Fruit fly (Drosophila melanogaster) whole organism, embryonic: Measurements from ENCODE around the gene Ret.

Experiments
- Antp ChIP-seq: fragments of 200-800 bp; sonication (Bioruptor generic); optimal IDR thresholded peaks from 3 replicates; lab custom pipeline; 2016; ENCODE audit warnings: missing biosample characterization, missing genetic modification characterization
- Atf-2 ChIP-seq: fragments of 200-800 bp; sonication (Bioruptor generic); optimal IDR thresholded peaks from 2 replicates; lab custom pipeline; 2016; ENCODE audit warnings: missing biosample characterization, missing genetic modification characterization
- CG10209 ChIP-seq: fragments of 200-800 bp; sonication (Bioruptor generic); optimal IDR thresholded peaks from 3 replicates; lab custom pipeline; 2017; ENCODE audit warnings: missing biosample characterization, mild to moderate bottlenecking, missing genetic modification characterization, missing genetic modification reagents
- CG11696 ChIP-seq: fragments of 200-800 bp; sonication (Bioruptor generic); IDR thresholded peaks from 2 replicates; pipeline ENCODE4 v1.3.6; 2022; ENCODE audit warnings: missing biosample characterization, missing genetic modification characterization
- CG13287 ChIP-seq: fragments of 200-800 bp; sonication (Bioruptor generic); IDR thresholded peaks from 2 replicates; pipeline ENCODE4 v1.3.6; 2022; ENCODE audit warnings: missing biosample characterization, missing genetic modification characterization; ENCODE audit not compliant: partially characterized antibody
- CG14860 ChIP-seq: fragments of 200-800 bp; sonication (Bioruptor generic); IDR thresholded peaks from 3 replicates; pipeline ENCODE4 v1.3.6; 2022; ENCODE audit warnings: missing biosample characterization, missing genetic modification characterization; ENCODE audit not compliant: partially characterized antibody
- CG1602 ChIP-seq: fragments of 200-800 bp; sonication (Bioruptor generic); optimal IDR thresholded peaks from 3 replicates; lab custom pipeline; 2016; ENCODE audit warnings: missing biosample characterization, missing genetic modification characterization
- CG1647 ChIP-seq: fragments of 200-800 bp; sonication (Bioruptor generic); optimal IDR thresholded peaks from 3 replicates; lab custom pipeline; 2016; ENCODE audit warnings: missing biosample characterization, missing genetic modification characterization
- CG17361 ChIP-seq: fragments of 200-800 bp; sonication (Bioruptor generic); IDR thresholded peaks from 3 replicates; pipeline ENCODE4 v1.3.6; 2022; ENCODE audit warnings: missing biosample characterization, missing genetic modification characterization
- CG2120 ChIP-seq: fragments of 200-800 bp; sonication (Bioruptor generic); optimal IDR thresholded peaks from 3 replicates; lab custom pipeline; 2016; ENCODE audit warnings: missing biosample characterization, missing genetic modification characterization
- CG2712 ChIP-seq: fragments of 200-800 bp; optimal IDR thresholded peaks from 3 replicates; lab custom pipeline; 2019; ENCODE audit warnings: missing biosample characterization, mild to moderate bottlenecking, missing genetic modification characterization, moderate library complexity
- CG2889 ChIP-seq: fragments of 200-800 bp; sonication (Bioruptor generic); IDR thresholded peaks from 3 replicates; pipeline ENCODE4 v1.3.6; 2022; ENCODE audit warnings: missing biosample characterization, missing genetic modification characterization
- CG30403 ChIP-seq: fragments of 200-800 bp; sonication (Bioruptor generic); optimal IDR thresholded peaks from 3 replicates; lab custom pipeline; 2016; ENCODE audit warnings: missing biosample characterization, missing genetic modification characterization
- CG32767 ChIP-seq: fragments of 200-800 bp; sonication (Bioruptor generic); IDR thresholded peaks from 2 replicates; pipeline ENCODE4 v1.3.6; 2022; ENCODE audit warnings: missing biosample characterization, missing genetic modification characterization
- CG33557 ChIP-seq: fragments of 200-800 bp; sonication (Bioruptor generic); optimal IDR thresholded peaks from 2 replicates; lab custom pipeline; 2019; ENCODE audit warnings: missing biosample characterization, mild to moderate bottlenecking, missing genetic modification characterization, moderate library complexity
- CG34224 ChIP-seq: fragments of 200-800 bp; sonication (Bioruptor generic); IDR thresholded peaks from 3 replicates; pipeline ENCODE4 v1.3.6; 2022; ENCODE audit warnings: missing biosample characterization, missing genetic modification characterization; ENCODE audit not compliant: partially characterized antibody
- CG4404 ChIP-seq: fragments of 200-800 bp; sonication (Bioruptor generic); IDR thresholded peaks from 2 replicates; pipeline ENCODE4 v1.3.6; 2022; ENCODE audit warnings: missing biosample characterization, missing genetic modification characterization
- CG6683 ChIP-seq: fragments of 200-800 bp; sonication (Bioruptor generic); optimal IDR thresholded peaks from 2 replicates; lab custom pipeline; 2017; ENCODE audit warnings: missing biosample characterization, mild to moderate bottlenecking, missing genetic modification characterization, missing genetic modification reagents
- CG9215 ChIP-seq: fragments of 200-800 bp; sonication (Bioruptor generic); IDR thresholded peaks from 2 replicates; pipeline ENCODE4 v1.3.6; 2022; ENCODE audit warnings: missing biosample characterization, missing genetic modification characterization
- CG9609 ChIP-seq: fragments of 200-800 bp; sonication (Bioruptor generic); optimal IDR thresholded peaks from 3 replicates; lab custom pipeline; 2016; ENCODE audit warnings: missing biosample characterization, missing genetic modification characterization
- CG9876 ChIP-seq: fragments of 200-800 bp; sonication (Bioruptor generic); optimal IDR thresholded peaks from 2 replicates; lab custom pipeline; 2016; ENCODE audit warnings: missing biosample characterization, missing genetic modification characterization
- Camta ChIP-seq: fragments of 200-800 bp; sonication (Bioruptor generic); optimal IDR thresholded peaks from 2 replicates; lab custom pipeline; 2016; ENCODE audit warnings: missing biosample characterization, missing genetic modification characterization
- Chrac-16 ChIP-seq: fragments of 200-800 bp; sonication (Bioruptor generic); optimal IDR thresholded peaks from 3 replicates; lab custom pipeline; 2016; ENCODE audit warnings: missing biosample characterization, missing genetic modification characterization
- Dll ChIP-seq: fragments of 200-800 bp; sonication (Bioruptor generic); IDR thresholded peaks from 4 replicates; pipeline ENCODE4 v1.3.6; 2022; ENCODE audit warnings: missing biosample characterization, missing genetic modification characterization; ENCODE audit not compliant: partially characterized antibody
- H2.0 ChIP-seq: fragments of 200-800 bp; sonication (Bioruptor generic); IDR thresholded peaks from 2 replicates; pipeline ENCODE4 v1.3.6; 2022; ENCODE audit warnings: missing biosample characterization, missing genetic modification characterization
- HLH3B ChIP-seq: fragments of 200-800 bp; sonication (Bioruptor generic); IDR thresholded peaks from 2 replicates; pipeline ENCODE4 v1.3.6; 2022; ENCODE audit warnings: missing biosample characterization, missing genetic modification characterization
- Hmr ChIP-seq: fragments of 200-800 bp; sonication (Bioruptor generic); optimal IDR thresholded peaks from 3 replicates; lab custom pipeline; 2017; ENCODE audit warnings: mild to moderate bottlenecking, missing biosample characterization, missing genetic modification reagents, missing genetic modification characterization
- NFAT ChIP-seq: fragments of 200-800 bp; sonication (Bioruptor generic); IDR thresholded peaks from 2 replicates; pipeline ENCODE4 v1.3.6; 2022; ENCODE audit warnings: missing biosample characterization, missing genetic modification characterization
- PHDP ChIP-seq: fragments of 200-800 bp; sonication (Bioruptor generic); optimal IDR thresholded peaks from 3 replicates; lab custom pipeline; 2018; ENCODE audit warnings: missing biosample characterization, mild to moderate bottlenecking, missing genetic modification characterization, moderate library complexity
- Pdp1 ChIP-seq, 2 experiments: fragments of 200-800 bp; sonication (Bioruptor generic); optimal IDR thresholded peaks; 3 replicates each; lab custom pipeline; 2016; ENCODE audit warnings: missing biosample characterization in 2 of 2, missing genetic modification characterization in 2 of 2, mild to moderate bottlenecking in 1 of 2, moderate library complexity in 1 of 2
- Poxn ChIP-seq: fragments of 200-800 bp; sonication (Bioruptor generic); IDR thresholded peaks from 2 replicates; pipeline ENCODE4 v1.3.6; 2022; ENCODE audit warnings: missing biosample characterization, missing genetic modification characterization
- Ravus ChIP-seq: fragments of 200-800 bp; sonication (Bioruptor generic); IDR thresholded peaks from 2 replicates; pipeline ENCODE4 v1.3.6; 2022; ENCODE audit warnings: missing biosample characterization, missing genetic modification characterization
- Scr ChIP-seq: fragments of 200-800 bp; sonication (Bioruptor generic); IDR thresholded peaks from 2 replicates; pipeline ENCODE4 v1.3.6; 2022; ENCODE audit warnings: missing biosample characterization, missing genetic modification characterization; ENCODE audit not compliant: partially characterized antibody
- bbx ChIP-seq: fragments of 200-800 bp; sonication (Bioruptor generic); IDR thresholded peaks from 2 replicates; pipeline ENCODE4 v1.3.6; 2022; ENCODE audit warnings: missing biosample characterization, missing genetic modification characterization; ENCODE audit not compliant: partially characterized antibody
- bowl ChIP-seq: fragments of 200-800 bp; sonication (Bioruptor generic); IDR thresholded peaks from 2 replicates; pipeline ENCODE4 v1.3.6; 2022; ENCODE audit warnings: missing biosample characterization, missing genetic modification characterization
- cato ChIP-seq: fragments of 200-800 bp; sonication (Bioruptor generic); optimal IDR thresholded peaks from 2 replicates; lab custom pipeline; 2016; ENCODE audit warnings: missing biosample characterization, missing genetic modification characterization, borderline replicate concordance
- disco-r ChIP-seq: fragments of 200-800 bp; sonication (Bioruptor generic); optimal IDR thresholded peaks from 2 replicates; lab custom pipeline; 2016; ENCODE audit warnings: missing biosample characterization, missing genetic modification characterization
- dmrt11E ChIP-seq: fragments of 200-800 bp; sonication (Bioruptor generic); optimal IDR thresholded peaks from 3 replicates; lab custom pipeline; 2018; ENCODE audit warnings: missing biosample characterization, mild to moderate bottlenecking, missing genetic modification characterization, moderate library complexity
- dmrt99B ChIP-seq: fragments of 200-800 bp; sonication (Bioruptor generic); optimal IDR thresholded peaks from 2 replicates; lab custom pipeline; 2018; ENCODE audit warnings: missing biosample characterization, mild to moderate bottlenecking, missing genetic modification characterization, moderate library complexity
- eyg ChIP-seq: fragments of 200-800 bp; sonication (Bioruptor generic); optimal IDR thresholded peaks from 3 replicates; lab custom pipeline; 2016; ENCODE audit warnings: missing biosample characterization, missing genetic modification characterization
- fru ChIP-seq: fragments of >200 bp; optimal IDR thresholded peaks from 2 replicates; lab custom pipeline; 2017
- hb ChIP-seq: fragments of 200-800 bp; sonication (Bioruptor generic); IDR thresholded peaks from 3 replicates; pipeline ENCODE4 v1.3.6; 2022; ENCODE audit warnings: missing biosample characterization, missing genetic modification characterization; ENCODE audit not compliant: partially characterized antibody
- mam ChIP-seq: fragments of 200-800 bp; sonication (Bioruptor generic); optimal IDR thresholded peaks from 3 replicates; lab custom pipeline; 2016; ENCODE audit warnings: missing biosample characterization, missing genetic modification characterization
- pita ChIP-seq: fragments of 200-800 bp; sonication (Bioruptor generic); optimal IDR thresholded peaks from 2 replicates; lab custom pipeline; 2017; ENCODE audit warnings: missing biosample characterization, mild to moderate bottlenecking, missing genetic modification characterization
- pnt ChIP-seq: fragments of 200-800 bp; sonication (Bioruptor generic); optimal IDR thresholded peaks from 3 replicates; lab custom pipeline; 2016; ENCODE audit warnings: missing biosample characterization, missing genetic modification characterization
- ranshi ChIP-seq: fragments of 200-800 bp; sonication (Bioruptor generic); IDR thresholded peaks from 2 replicates; pipeline ENCODE4 v1.3.6; 2022; ENCODE audit warnings: missing biosample characterization, missing genetic modification characterization
- row ChIP-seq: fragments of 200-800 bp; sonication (Bioruptor generic); IDR thresholded peaks from 3 replicates; pipeline ENCODE4 v1.3.6; 2022; ENCODE audit warnings: missing biosample characterization, missing genetic modification characterization
- seq ChIP-seq: fragments of 200-800 bp; sonication (Bioruptor generic); IDR thresholded peaks from 2 replicates; pipeline ENCODE4 v1.3.6; 2022; ENCODE audit warnings: missing biosample characterization, missing genetic modification characterization
- sim ChIP-seq: fragments of 200-800 bp; sonication (Bioruptor generic); IDR thresholded peaks from 2 replicates; pipeline ENCODE4 v1.3.6; 2022; ENCODE audit warnings: missing biosample characterization, missing genetic modification characterization
- slbo ChIP-seq: fragments of 200-800 bp; sonication (Bioruptor generic); IDR thresholded peaks from 2 replicates; pipeline ENCODE4 v1.3.6; 2022; ENCODE audit warnings: missing biosample characterization, missing genetic modification characterization
- unpg ChIP-seq: fragments of 200-800 bp; sonication (Bioruptor generic); optimal IDR thresholded peaks from 3 replicates; lab custom pipeline; 2018; ENCODE audit warnings: missing biosample characterization, mild to moderate bottlenecking, missing genetic modification characterization, moderate library complexity

Gene Ret

DNA sequence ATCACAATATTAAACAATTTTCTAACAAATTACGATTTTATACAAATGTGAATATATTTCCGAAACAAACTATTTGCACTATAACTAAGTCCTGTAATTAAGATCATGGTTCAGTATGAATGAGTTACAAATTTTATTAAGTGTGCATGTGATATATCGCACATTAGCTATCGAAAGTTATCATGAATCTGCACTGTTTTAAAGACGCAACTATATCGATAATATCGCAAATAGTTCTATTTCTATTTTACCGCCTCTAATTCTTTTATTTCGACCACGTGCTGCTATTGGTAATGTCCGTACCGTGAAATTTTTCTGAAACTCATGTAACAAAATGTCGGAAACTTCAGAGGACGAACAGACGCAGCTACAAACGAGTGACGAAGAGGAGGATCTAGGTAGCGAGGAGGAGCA is 55.6 kb downstream of the Ret start, which contains the start of gene pths:
TSS of gene pths (plus strand) at position 258 of the 414 bp plus-strand sequence.
- TF ChIP-seq CG9215 (GFP tag; lab: Robert Waterston, UW) (no peak), Camta (peak; percentile 38), CG11696 (GFP tag; lab: Robert Waterston, UW) (no peak), CG13287 (GFP tag; lab: Robert Waterston, UW) (peak; percentile 78), CG32767 (GFP tag; lab: Robert Waterston, UW) (no peak), bowl (no peak), PHDP (tag; lab: Kevin White, UChicago) (peak; percentile 4), CG2712 (tag; lab: Kevin White, UChicago) (peak; percentile 52), CG14860 (peak; percentile 57; the same call in 2 of the 3 replicates), disco-r (no peak), hb (GFP tag; lab: Robert Waterston, UW) (peak; percentile 78), dmrt11E (tag; lab: Kevin White, UChicago) (peak; percentile 50), Scr (GFP tag; lab: Robert Waterston, UW) (peak; percentile 77), Dll (GFP tag; lab: Robert Waterston, UW) (peak; percentile 70; the same call in 3 of the 4 replicates), pnt (GFP tag; lab: Kevin White, UChicago) (peak; percentile 56), CG17361 (GFP tag; lab: Robert Waterston, UW) (peak; percentile 44; the same call in 2 of the 3 replicates), CG34224 (GFP tag; lab: Robert Waterston, UW) (peak; percentile 75), fru (lab: Kevin White, UChicago) (no peak), CG1602 (GFP tag; lab: Kevin White, UChicago) (peak; percentile 56), Chrac-16 (GFP tag; lab: Kevin White, UChicago) (peak; percentile 40), pita (no peak), row (GFP tag; lab: Robert Waterston, UW) (peak; percentile 92), CG1647 (GFP tag; lab: Kevin White, UChicago) (no peak), Ravus (GFP tag; lab: Robert Waterston, UW) (no peak), H2.0 (GFP tag; lab: Robert Waterston, UW) (no peak), NFAT (GFP tag; lab: Robert Waterston, UW) (peak; percentile 54), CG6683 (no peak), CG10209 (no peak), Hmr (GFP tag; lab: Kevin White, UChicago) (peak; percentile 65), eyg (GFP tag; lab: Kevin White, UChicago) (peak; percentile 18), CG9609 (GFP tag; lab: Kevin White, UChicago) (peak; percentile 37), sim (GFP tag; lab: Robert Waterston, UW) (no peak), bbx (GFP tag; lab: Robert Waterston, UW) (peak; percentile 89), Antp (GFP tag; lab: Kevin White, UChicago) (peak; percentile 40), unpg (GFP tag; lab: Kevin White, UChicago) (no peak), CG30403 (GFP tag; lab: Kevin White, UChicago) (peak; percentile 64), cato (no peak), HLH3B (GFP tag; lab: Robert Waterston, UW) (0 out of 2 replicates have a peak, but pooled peaks have one; percentile 4), CG4404 (GFP tag; lab: Robert Waterston, UW) (no peak; the same call in 1 of the 2 replicates), CG2889 (GFP tag; lab: Robert Waterston, UW) (0 out of 3 replicates have a peak, but pooled peaks have one; percentile 31), CG2120 (GFP tag; lab: Kevin White, UChicago) (peak; percentile 72), CG9876 (GFP tag; lab: Kevin White, UChicago) (peak; percentile 49), Pdp1 (GFP tag; optimal IDR thresholded peaks at IDR 0.05; lab: Kevin White, UChicago) (peak; percentile 57 to 62), CG33557 (no peak), mam (GFP tag; lab: Kevin White, UChicago) (peak; percentile 79), dmrt99B (no peak), Poxn (no peak), slbo (GFP tag; lab: Robert Waterston, UW) (peak; percentile 75), seq (GFP tag; lab: Robert Waterston, UW) (no peak), ranshi (0 out of 2 replicates have a peak, but pooled peaks have one; percentile 41), Atf-2 (GFP tag; lab: Kevin White, UChicago) (peak; percentile 30)
